Fruit fly (Drosophila melanogaster): ENCODE results near the gene CG46525.

DNA sequence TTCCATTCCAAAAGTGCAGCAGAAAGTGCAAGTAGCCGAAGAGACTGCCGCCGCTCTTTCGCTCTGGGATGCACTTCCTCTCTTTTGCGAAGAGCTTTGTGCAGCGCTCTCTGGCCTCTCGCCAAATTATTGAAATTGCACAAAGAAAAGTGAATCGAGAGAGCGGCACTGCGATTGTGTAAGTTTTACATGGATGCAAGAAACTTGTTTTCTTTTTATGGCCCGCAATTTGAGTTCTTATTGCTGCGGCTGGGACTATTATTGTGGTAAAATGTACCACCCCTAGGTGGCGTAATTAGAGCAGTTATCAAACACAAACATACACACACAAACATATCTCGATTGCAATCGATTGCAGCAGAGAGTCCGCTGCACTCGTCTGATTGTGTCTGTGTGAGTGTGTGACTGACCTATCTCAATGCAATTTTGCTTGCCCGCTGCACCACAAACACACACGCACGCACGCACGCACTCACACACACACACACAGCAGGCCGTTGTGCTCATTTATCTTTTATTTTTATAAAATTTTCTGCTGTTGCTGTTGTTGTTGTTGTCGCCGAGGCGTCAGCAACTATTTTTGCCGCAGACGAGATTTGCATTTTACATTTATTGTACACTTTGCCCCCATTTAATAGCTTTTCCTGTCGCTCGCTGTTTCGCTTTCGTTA is 25.4 kb downstream of the CG46525 start:
- no peak for TF ChIP-seq psq (optimal IDR thresholded peaks at IDR 0.05)
- TF ChIP-seq insv (optimal IDR thresholded peaks at IDR 0.05): no peak
- no peak for TF ChIP-seq ttk (optimal IDR thresholded peaks at IDR 0.05)
- no peak for TF ChIP-seq h (optimal IDR thresholded peaks at IDR 0.05)
- no peak for TF ChIP-seq Sin3A (optimal IDR thresholded peaks at IDR 0.05)
- TF ChIP-seq Myc (optimal IDR thresholded peaks at IDR 0.05): no peak
